Worm (Caenorhabditis elegans) whole organism, L1 larva: Measurements from ENCODE around the gene idh-2.

ENCODE experiments used
- C04F5.9 ChIP-seq: sonication (generic microtip); optimal IDR thresholded peaks from 2 replicates; lab custom pipeline; 2016; ENCODE audit warnings: missing genetic modification characterization, missing compliant biosample characterization
- F16B12.6 ChIP-seq: fragments of 150-350 bp; optimal IDR thresholded peaks from 2 replicates; lab custom pipeline; 2014; ENCODE audit warnings: missing biosample characterization, missing genetic modification characterization
- Y116A8C.19 ChIP-seq: sonication (generic microtip); optimal IDR thresholded peaks from 2 replicates; lab custom pipeline; 2016; ENCODE audit warnings: missing compliant biosample characterization, missing genetic modification characterization, borderline replicate concordance
- aly-2 ChIP-seq: fragments of 150-350 bp; optimal IDR thresholded peaks from 2 replicates; lab custom pipeline; 2014; ENCODE audit warnings: missing biosample characterization, missing genetic modification characterization
- blmp-1 ChIP-seq: fragments of 150-350 bp; optimal IDR thresholded peaks from 2 replicates; lab custom pipeline; 2014; ENCODE audit warnings: missing biosample characterization, missing genetic modification characterization
- ceh-8 ChIP-seq: fragments of 200-800 bp; sonication (Bioruptor generic); optimal IDR thresholded peaks from 2 replicates; lab custom pipeline; 2018; ENCODE audit warnings: mild to moderate bottlenecking, missing genetic modification characterization, moderate library complexity, missing compliant biosample characterization
- ceh-82 ChIP-seq, 3 experiments: fragments of 150-350 bp in 1 of 3; sonication (generic microtip) in 2 of 3; optimal IDR thresholded peaks; 2 replicates each; lab custom pipeline; 2014 to 2017; ENCODE audit warnings: missing biosample characterization in 3 of 3, missing genetic modification characterization in 3 of 3
- efl-3 ChIP-seq: fragments of 200-800 bp; sonication (Bioruptor generic); optimal IDR thresholded peaks from 2 replicates; lab custom pipeline; 2018; ENCODE audit warnings: mild to moderate bottlenecking, missing genetic modification characterization, missing compliant biosample characterization
- egl-27 ChIP-seq, 2 experiments: fragments of 150-350 bp in 1 of 2; sonication (generic microtip); optimal IDR thresholded peaks; 3 replicates each; lab custom pipeline; 2017 to 2018; ENCODE audit warnings: missing biosample characterization in 2 of 2, missing genetic modification characterization in 2 of 2, missing genetic modification reagents in 2 of 2
- elt-3 ChIP-seq, 6 experiments: fragments of 150-350 bp in 1 of 6; sonication (generic microtip); optimal IDR thresholded peaks; 2 replicates each; lab custom pipeline; 2017 to 2018; ENCODE audit warnings: missing biosample characterization in 6 of 6, missing genetic modification characterization in 6 of 6, inconsistent platforms in 1 of 6
- grh-1 ChIP-seq: fragments of 200-800 bp; sonication (Bioruptor generic); IDR thresholded peaks from 2 replicates; pipeline ENCODE4 v1.3.6; 2022; ENCODE audit warnings: missing genetic modification reagents, missing genetic modification characterization, missing compliant biosample characterization
- hlh-17 ChIP-seq: fragments of 200-800 bp; sonication (Bioruptor generic); optimal IDR thresholded peaks from 2 replicates; lab custom pipeline; 2018; ENCODE audit warnings: missing genetic modification characterization, mild to moderate bottlenecking, missing compliant biosample characterization, moderate library complexity, borderline replicate concordance
- hlh-4 ChIP-seq: sonication (generic microtip); optimal IDR thresholded peaks from 2 replicates; lab custom pipeline; 2016; ENCODE audit warnings: mild to moderate bottlenecking, missing genetic modification characterization, missing compliant biosample characterization
- isw-1 ChIP-seq: fragments of 200-800 bp; sonication (Bioruptor generic); IDR thresholded peaks from 2 replicates; pipeline ENCODE4 v1.3.6; 2022; ENCODE audit warnings: missing genetic modification characterization, missing compliant biosample characterization
- lin-14 ChIP-seq: fragments of 200-800 bp; sonication (Bioruptor generic); optimal IDR thresholded peaks from 2 replicates; lab custom pipeline; 2018; ENCODE audit warnings: mild to moderate bottlenecking, missing genetic modification characterization, moderate library complexity, missing compliant biosample characterization
- lin-35 ChIP-seq, 2 experiments: fragments of 150-350 bp; optimal IDR thresholded peaks; 2 replicates each; lab custom pipeline; 2014; ENCODE audit warnings: missing biosample characterization in 2 of 2, missing genetic modification characterization in 2 of 2, missing genetic modification reagents in 2 of 2
- lin-39 ChIP-seq: fragments of 150-350 bp; optimal IDR thresholded peaks from 2 replicates; lab custom pipeline; 2014; ENCODE audit warnings: missing biosample characterization, missing genetic modification reagents, missing genetic modification characterization
- lir-3 ChIP-seq: sonication (generic microtip); optimal IDR thresholded peaks from 2 replicates; lab custom pipeline; 2016; ENCODE audit warnings: mild to moderate bottlenecking, missing genetic modification characterization, moderate library complexity, missing compliant biosample characterization; ENCODE audit not compliant: poor library complexity
- lsy-2 ChIP-seq, 2 experiments: fragments of 150-350 bp; optimal IDR thresholded peaks; 2 replicates each; lab custom pipeline; 2014; ENCODE audit warnings: missing biosample characterization in 2 of 2, missing genetic modification characterization in 2 of 2
- mab-9 ChIP-seq: fragments of 200-800 bp; sonication (Bioruptor generic); IDR thresholded peaks from 2 replicates; pipeline ENCODE4 v1.3.6; 2022; ENCODE audit warnings: missing genetic modification reagents, missing genetic modification characterization, missing compliant biosample characterization
- mep-1 ChIP-seq: fragments of 150-350 bp; optimal IDR thresholded peaks from 2 replicates; lab custom pipeline; 2014; ENCODE audit warnings: missing biosample characterization, missing genetic modification characterization
- nhr-11 ChIP-seq: fragments of 150-350 bp; optimal IDR thresholded peaks from 2 replicates; lab custom pipeline; 2014; ENCODE audit warnings: missing biosample characterization, missing genetic modification characterization
- nhr-20 ChIP-seq: sonication (generic microtip); optimal IDR thresholded peaks from 2 replicates; lab custom pipeline; 2016; ENCODE audit warnings: mild to moderate bottlenecking, missing genetic modification characterization, missing compliant biosample characterization
- nhr-71 ChIP-seq: sonication (generic microtip); optimal IDR thresholded peaks from 2 replicates; lab custom pipeline; 2016; ENCODE audit warnings: mild to moderate bottlenecking, missing genetic modification characterization, moderate library complexity, missing compliant biosample characterization
- nhr-76 ChIP-seq: sonication (generic microtip); optimal IDR thresholded peaks from 2 replicates; lab custom pipeline; 2017; ENCODE audit warnings: missing biosample characterization, missing genetic modification characterization
- nhr-85 ChIP-seq: sonication (generic microtip); peaks from one replicate; lab custom pipeline; 2016; ENCODE audit warnings: missing genetic modification characterization, inconsistent platforms, missing compliant biosample characterization
- pag-3 ChIP-seq: sonication (generic microtip); optimal IDR thresholded peaks from 2 replicates; lab custom pipeline; 2017; ENCODE audit warnings: missing genetic modification characterization, mild to moderate bottlenecking, missing compliant biosample characterization, antibody characterized with exemption, borderline replicate concordance; ENCODE audit not compliant: insufficient read depth
- pax-3 ChIP-seq: fragments of 200-800 bp; sonication (Bioruptor generic); optimal IDR thresholded peaks from 2 replicates; lab custom pipeline; 2018; ENCODE audit warnings: mild to moderate bottlenecking, missing genetic modification characterization, moderate library complexity, missing compliant biosample characterization
- rnt-1 ChIP-seq: sonication (generic microtip); optimal IDR thresholded peaks from 2 replicates; lab custom pipeline; 2016; ENCODE audit warnings: mild to moderate bottlenecking, missing genetic modification characterization, moderate library complexity, missing compliant biosample characterization
- snu-23 ChIP-seq: sonication (generic microtip); optimal IDR thresholded peaks from 2 replicates; lab custom pipeline; 2016; ENCODE audit warnings: missing genetic modification characterization, missing compliant biosample characterization
- sup-37 ChIP-seq: fragments of 200-800 bp; sonication (Bioruptor generic); optimal IDR thresholded peaks from 2 replicates; lab custom pipeline; 2018; ENCODE audit warnings: mild to moderate bottlenecking, missing genetic modification characterization, missing compliant biosample characterization
- swsn-7 ChIP-seq: sonication (generic microtip); optimal IDR thresholded peaks from 2 replicates; lab custom pipeline; 2016; ENCODE audit warnings: missing genetic modification characterization, missing compliant biosample characterization
- tbx-2 ChIP-seq: sonication (generic microtip); optimal IDR thresholded peaks from 2 replicates; lab custom pipeline; 2016; ENCODE audit warnings: missing genetic modification characterization, missing compliant biosample characterization
- unc-130 ChIP-seq: fragments of 150-350 bp; optimal IDR thresholded peaks from 2 replicates; lab custom pipeline; 2017; ENCODE audit warnings: missing biosample characterization, missing genetic modification characterization, inconsistent platforms
- unc-98 ChIP-seq: fragments of 200-800 bp; sonication (Bioruptor generic); IDR thresholded peaks from 2 replicates; pipeline ENCODE4 v1.3.6; 2022; ENCODE audit warnings: missing genetic modification characterization, missing compliant biosample characterization
- ztf-11 ChIP-seq, 2 experiments: sonication (generic microtip); optimal IDR thresholded peaks; 2 replicates each; lab custom pipeline; 2016 to 2017; ENCODE audit warnings: missing genetic modification characterization in 2 of 2, missing biosample characterization in 1 of 2, missing compliant biosample characterization in 1 of 2

The idh-2 gene

DNA sequence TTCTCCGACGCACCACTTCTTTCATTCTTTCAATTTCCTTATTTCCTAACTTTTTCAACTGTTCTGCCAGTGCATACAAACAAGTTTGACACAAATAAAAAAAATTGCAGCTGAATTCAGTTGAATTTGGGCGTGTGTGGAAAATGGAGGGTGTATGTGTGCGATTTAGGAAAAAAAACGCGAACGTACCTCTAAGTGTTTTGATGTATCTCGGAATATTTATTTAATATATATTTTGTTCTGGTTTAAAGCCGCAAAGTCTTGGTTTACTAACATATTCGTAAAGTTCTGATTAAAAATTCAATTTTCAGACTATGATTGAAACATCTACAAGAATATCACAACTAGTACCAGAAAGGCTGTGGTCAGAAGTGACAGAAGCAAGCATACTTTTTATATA, 30.3 kb upstream of the idh-2 start, which contains the start of gene gnrr-7:
Gene gnrr-7 (plus strand): TSS at position 301 of the 400 bp plus-strand sequence.
- no peak for TF ChIP-seq tbx-2 (tag; lab: Kevin White, UChicago)
- TF ChIP-seq nhr-85: no peak

DNA sequence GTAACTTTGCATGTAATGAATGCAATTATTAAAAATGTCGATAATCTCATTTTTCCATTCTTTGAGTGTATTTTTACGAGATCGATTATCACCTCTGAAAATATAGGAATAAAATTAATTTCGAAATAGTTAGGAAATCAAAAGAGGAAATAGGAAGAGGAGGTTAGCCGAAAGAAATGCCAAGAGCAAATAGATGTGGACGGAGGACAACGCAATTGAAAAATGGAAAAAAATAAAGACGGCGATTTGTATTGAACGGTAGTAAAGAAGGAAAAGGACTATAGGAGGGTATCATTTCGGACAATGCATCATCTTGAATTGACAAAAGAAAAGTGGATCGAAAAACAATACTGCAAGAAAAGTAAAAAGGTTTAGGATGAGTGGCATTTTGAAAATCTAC, 26.3 kb upstream of the idh-2 start, which contains the start of gene F13D2.1:
Gene F13D2.1 (minus strand): TSS at position 101 of the 400 bp plus-strand sequence.
- no peak for TF ChIP-seq lin-39
- no peak for TF ChIP-seq lir-3 (tag; lab: Kevin White, UChicago)
- no peak for TF ChIP-seq pax-3 (tag; lab: Kevin White, UChicago)
- no peak for TF ChIP-seq efl-3 (GFP tag; lab: Kevin White, UChicago)
- no peak for TF ChIP-seq swsn-7 (tag; lab: Kevin White, UChicago)
- no peak for TF ChIP-seq grh-1 (GFP tag; lab: Robert Waterston, UW)
- TF ChIP-seq nhr-11 (tag; lab: Kevin White, UChicago): no peak
- no peak for TF ChIP-seq unc-130 (tag; lab: Kevin White, UChicago)
- TF ChIP-seq hlh-17 (GFP tag; lab: Kevin White, UChicago): no peak
- no peak for TF ChIP-seq F16B12.6
- TF ChIP-seq lsy-2 (tag; optimal IDR thresholded peaks at IDR 0.05; lab: Kevin White, UChicago): no peak
- TF ChIP-seq ztf-11 (tag; optimal IDR thresholded peaks at IDR 0.05; lab: Kevin White, UChicago): no peak
- TF ChIP-seq Y116A8C.19 (tag; lab: Kevin White, UChicago): no peak
- TF ChIP-seq mep-1 (tag; lab: Kevin White, UChicago): no peak
- TF ChIP-seq mab-9 (GFP tag; lab: Robert Waterston, UW): no peak
- no peak for TF ChIP-seq unc-98 (GFP tag; lab: Robert Waterston, UW)
- TF ChIP-seq, all 84 proteins: peak for 0

DNA sequence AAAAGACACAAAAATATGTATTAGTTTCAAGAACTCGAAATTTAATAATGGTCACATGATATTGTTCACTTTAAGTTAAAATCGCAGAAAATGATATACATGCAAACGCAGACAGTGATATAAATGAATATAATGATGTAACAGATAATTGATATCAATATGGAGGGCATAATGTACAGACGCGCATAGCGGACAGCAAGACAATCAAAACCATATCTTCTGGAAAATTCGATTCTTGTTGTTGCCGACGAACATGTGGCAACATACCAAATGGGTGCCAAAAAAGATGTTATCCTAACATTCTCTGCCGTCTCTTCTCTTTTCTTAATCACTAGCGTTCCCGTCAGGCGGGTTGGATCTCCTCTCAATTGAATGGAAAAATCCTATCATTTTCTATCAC, 25.4 kb upstream of the idh-2 start:
- peak; percentile 63 for TF ChIP-seq nhr-85
- TF ChIP-seq Y116A8C.19 (tag; lab: Kevin White, UChicago): no peak
- no peak for TF ChIP-seq sup-37 (GFP tag; lab: Kevin White, UChicago)
- no peak for TF ChIP-seq hlh-17 (GFP tag; lab: Kevin White, UChicago)
- no peak for TF ChIP-seq egl-27 (tag; optimal IDR thresholded peaks at IDR 0.05; lab: Kevin White, UChicago)
- peak; percentile 48 for TF ChIP-seq lin-14 (GFP tag; lab: Kevin White, UChicago)
- TF ChIP-seq C04F5.9 (tag; lab: Kevin White, UChicago): no peak
- peak; percentile 82 for TF ChIP-seq pag-3
- no peak for TF ChIP-seq hlh-4 (tag; lab: Kevin White, UChicago)
- no peak for TF ChIP-seq aly-2 (tag; lab: Kevin White, UChicago)
- peak; percentile 46 for TF ChIP-seq nhr-71
- no peak for TF ChIP-seq ceh-82 (tag; optimal IDR thresholded peaks at IDR 0.05; lab: Kevin White, UChicago)
- no peak for TF ChIP-seq ceh-8 (GFP tag; lab: Kevin White, UChicago)
- no peak for TF ChIP-seq nhr-76 (tag; lab: Kevin White, UChicago)
- TF ChIP-seq rnt-1 (tag; lab: Kevin White, UChicago): peak; percentile 0
- TF ChIP-seq blmp-1 (tag; lab: Kevin White, UChicago): peak; percentile 49
- peak; percentile 54 for TF ChIP-seq snu-23 (GFP tag; lab: Kevin White, UChicago)
- no peak for TF ChIP-seq isw-1
- peak in 1 of 2 experiments; percentile 50 for TF ChIP-seq lin-35 (GFP tag; optimal IDR thresholded peaks at IDR 0.05; lab: Kevin White, UChicago)
- TF ChIP-seq nhr-20: peak; percentile 61
- TF ChIP-seq elt-3 (tag; optimal IDR thresholded peaks at IDR 0.05; lab: Kevin White, UChicago): peak in 3 of 6 experiments; percentile 7 to 82 (median 31)
- TF ChIP-seq, all 84 proteins: peak for 10
